Worm (Caenorhabditis elegans) whole organism, midembryonic: Measurements from ENCODE around the gene F19C7.4.

Experiments
- T22C8.4 ChIP-seq: fragments of 200-800 bp; sonication (Bioruptor generic); IDR thresholded peaks from 2 replicates; pipeline ENCODE4 v1.3.6; 2022; ENCODE audit warnings: missing genetic modification characterization, missing compliant biosample characterization
- cog-1 ChIP-seq: sonication (generic microtip); optimal IDR thresholded peaks from 2 replicates; lab custom pipeline; 2016; ENCODE audit warnings: missing genetic modification characterization, missing compliant biosample characterization
- flt-1 ChIP-seq: fragments of 200-800 bp; sonication (Bioruptor generic); IDR thresholded peaks from 2 replicates; pipeline ENCODE4 v1.3.6; 2022; ENCODE audit warnings: missing genetic modification characterization, missing compliant biosample characterization
- klf-2 ChIP-seq: fragments of 200-800 bp; sonication (Bioruptor generic); conservative IDR thresholded peaks from 2 replicates; pipeline ENCODE4 v1.3.6; 2022; ENCODE audit warnings: missing genetic modification reagents, missing genetic modification characterization, missing compliant biosample characterization
- med-1 ChIP-seq: sonication (generic microtip); optimal IDR thresholded peaks from 2 replicates; lab custom pipeline; 2017; ENCODE audit warnings: missing genetic modification characterization, mild to moderate bottlenecking, missing compliant biosample characterization, antibody characterized with exemption, missing genetic modification reagents; ENCODE audit not compliant: insufficient read depth
- tab-1 ChIP-seq: fragments of 200-800 bp; sonication (Bioruptor generic); IDR thresholded peaks from 2 replicates; pipeline ENCODE4 v1.3.6; 2022; ENCODE audit warnings: missing genetic modification characterization, missing compliant biosample characterization
- ztf-23 ChIP-seq: fragments of 200-800 bp; sonication (Bioruptor generic); IDR thresholded peaks from 2 replicates; pipeline ENCODE4 v1.3.6; 2022; ENCODE audit warnings: missing genetic modification reagents, missing genetic modification characterization, missing compliant biosample characterization
- ztf-29 ChIP-seq: fragments of 200-800 bp; sonication (Bioruptor generic); IDR thresholded peaks from 2 replicates; pipeline ENCODE4 v1.3.6; 2022; ENCODE audit warnings: missing genetic modification reagents, missing genetic modification characterization, missing compliant biosample characterization

ce11 chrIV:4579472-4579871 lies 23.2 kb upstream of the F19C7.4 start:
- TF ChIP-seq ztf-23 (GFP tag; lab: Robert Waterston, UW) (no peak), med-1 (GFP tag; lab: Kevin White, UChicago) (no peak), ztf-29 (GFP tag; lab: Robert Waterston, UW) (no peak), flt-1 (GFP tag; lab: Robert Waterston, UW) (no peak), cog-1 (tag; lab: Kevin White, UChicago) (no peak), klf-2 (GFP tag; lab: Robert Waterston, UW) (no peak), T22C8.4 (GFP tag; lab: Robert Waterston, UW) (no peak), tab-1 (GFP tag; lab: Robert Waterston, UW) (no peak)
